Fruit fly (Drosophila melanogaster) whole organism, embryonic: ENCODE measurements around the gene mRpS18B.
A peak's percentile ranks its signal among the peaks of the same experiment; 100 is the strongest.

ENCODE experiments used
- BEAF-32 ChIP-seq: fragments of 200-800 bp; sonication (Bioruptor generic); optimal IDR thresholded peaks from 3 replicates; lab custom pipeline; 2017; ENCODE audit warnings: missing biosample characterization, missing genetic modification characterization, mild to moderate bottlenecking, moderate library complexity, missing genetic modification reagents
- CG10267 ChIP-seq: fragments of 200-800 bp; sonication (Bioruptor generic); optimal IDR thresholded peaks from 2 replicates; lab custom pipeline; 2018; ENCODE audit warnings: missing biosample characterization, mild to moderate bottlenecking, missing genetic modification characterization, moderate library complexity
- CG10565 ChIP-seq: fragments of 200-800 bp; sonication (Bioruptor generic); optimal IDR thresholded peaks from 3 replicates; lab custom pipeline; 2016; ENCODE audit warnings: missing biosample characterization, mild to moderate bottlenecking, missing genetic modification characterization
- CG10654 ChIP-seq: fragments of 200-800 bp; sonication (Bioruptor generic); optimal IDR thresholded peaks from 2 replicates; lab custom pipeline; 2016; ENCODE audit warnings: missing biosample characterization, missing genetic modification characterization
- CG11085 ChIP-seq: fragments of 200-800 bp; sonication (Bioruptor generic); IDR thresholded peaks from 2 replicates; pipeline ENCODE4 v1.3.6; 2022; ENCODE audit warnings: missing biosample characterization, missing genetic modification characterization
- CG14860 ChIP-seq: fragments of 200-800 bp; sonication (Bioruptor generic); IDR thresholded peaks from 3 replicates; pipeline ENCODE4 v1.3.6; 2022; ENCODE audit warnings: missing biosample characterization, missing genetic modification characterization; ENCODE audit not compliant: partially characterized antibody
- CG1602 ChIP-seq: fragments of 200-800 bp; sonication (Bioruptor generic); optimal IDR thresholded peaks from 3 replicates; lab custom pipeline; 2016; ENCODE audit warnings: missing biosample characterization, missing genetic modification characterization
- CG1647 ChIP-seq: fragments of 200-800 bp; sonication (Bioruptor generic); optimal IDR thresholded peaks from 3 replicates; lab custom pipeline; 2016; ENCODE audit warnings: missing biosample characterization, missing genetic modification characterization
- CG2116 ChIP-seq: fragments of 200-800 bp; sonication (Bioruptor generic); optimal IDR thresholded peaks from 3 replicates; lab custom pipeline; 2018; ENCODE audit warnings: missing biosample characterization, mild to moderate bottlenecking, missing genetic modification characterization
- CG33557 ChIP-seq: fragments of 200-800 bp; sonication (Bioruptor generic); optimal IDR thresholded peaks from 2 replicates; lab custom pipeline; 2019; ENCODE audit warnings: missing biosample characterization, mild to moderate bottlenecking, missing genetic modification characterization, moderate library complexity
- CG3995 ChIP-seq: fragments of 200-800 bp; sonication (Bioruptor generic); optimal IDR thresholded peaks from 3 replicates; lab custom pipeline; 2016; ENCODE audit warnings: missing biosample characterization, missing genetic modification characterization
- CG5180 ChIP-seq: fragments of 200-800 bp; sonication (Bioruptor generic); optimal IDR thresholded peaks from 3 replicates; lab custom pipeline; 2017; ENCODE audit warnings: missing biosample characterization, missing genetic modification characterization, mild to moderate bottlenecking, moderate library complexity, missing genetic modification reagents
- CG9215 ChIP-seq: fragments of 200-800 bp; sonication (Bioruptor generic); IDR thresholded peaks from 2 replicates; pipeline ENCODE4 v1.3.6; 2022; ENCODE audit warnings: missing biosample characterization, missing genetic modification characterization
- Dip3 ChIP-seq: fragments of 200-800 bp; sonication (Bioruptor generic); optimal IDR thresholded peaks from 3 replicates; lab custom pipeline; 2016; ENCODE audit warnings: missing biosample characterization, missing genetic modification characterization
- Drgx ChIP-seq: fragments of 200-800 bp; sonication (Bioruptor generic); IDR thresholded peaks from 2 replicates; pipeline ENCODE4 v1.3.6; 2022; ENCODE audit warnings: missing biosample characterization, missing genetic modification characterization
- Elba2 ChIP-seq: fragments of 200-800 bp; sonication (Bioruptor generic); optimal IDR thresholded peaks from 3 replicates; lab custom pipeline; 2016; ENCODE audit warnings: missing biosample characterization, missing genetic modification characterization
- Gsc ChIP-seq: fragments of 200-800 bp; sonication (Bioruptor generic); IDR thresholded peaks from 2 replicates; pipeline ENCODE4 v1.3.6; 2022; ENCODE audit warnings: missing biosample characterization, missing genetic modification characterization
- Gug ChIP-seq: fragments of 200-800 bp; sonication (Bioruptor generic); IDR thresholded peaks from 4 replicates; pipeline ENCODE4 v1.3.6; 2022; ENCODE audit warnings: missing biosample characterization, missing genetic modification characterization
- HHEX ChIP-seq: fragments of 200-800 bp; sonication (Bioruptor generic); optimal IDR thresholded peaks from 3 replicates; lab custom pipeline; 2017; ENCODE audit warnings: missing biosample characterization, mild to moderate bottlenecking, missing genetic modification characterization, missing genetic modification reagents
- HLH54F ChIP-seq: fragments of 200-800 bp; sonication (Bioruptor generic); optimal IDR thresholded peaks from 3 replicates; lab custom pipeline; 2016; ENCODE audit warnings: missing biosample characterization, missing genetic modification characterization
- HLHmδ ChIP-seq: fragments of 200-800 bp; sonication (Bioruptor generic); optimal IDR thresholded peaks from 2 replicates; lab custom pipeline; 2018; ENCODE audit warnings: missing biosample characterization, mild to moderate bottlenecking, missing genetic modification characterization, moderate library complexity
- HmgZ ChIP-seq: fragments of 200-800 bp; sonication (Bioruptor generic); optimal IDR thresholded peaks from 2 replicates; lab custom pipeline; 2018; ENCODE audit warnings: missing biosample characterization, mild to moderate bottlenecking, missing genetic modification characterization
- Hr39 ChIP-seq: fragments of >200 bp; optimal IDR thresholded peaks from 2 replicates; lab custom pipeline; 2017
- Jarid2 ChIP-seq: fragments of 200-800 bp; sonication (Bioruptor generic); optimal IDR thresholded peaks from 3 replicates; lab custom pipeline; 2017; ENCODE audit warnings: mild to moderate bottlenecking, missing biosample characterization, missing genetic modification reagents, missing genetic modification characterization
- Meics ChIP-seq: fragments of 200-800 bp; sonication (Bioruptor generic); optimal IDR thresholded peaks from 2 replicates; lab custom pipeline; 2017; ENCODE audit warnings: missing biosample characterization, mild to moderate bottlenecking, missing genetic modification characterization
- PHDP ChIP-seq: fragments of 200-800 bp; sonication (Bioruptor generic); optimal IDR thresholded peaks from 3 replicates; lab custom pipeline; 2018; ENCODE audit warnings: missing biosample characterization, mild to moderate bottlenecking, missing genetic modification characterization, moderate library complexity
- Sry-β ChIP-seq: fragments of 200-800 bp; sonication (Bioruptor generic); optimal IDR thresholded peaks from 2 replicates; lab custom pipeline; 2018; ENCODE audit warnings: missing biosample characterization, mild to moderate bottlenecking, missing genetic modification characterization, moderate library complexity
- YL-1 ChIP-seq: fragments of 200-800 bp; sonication (Bioruptor generic); optimal IDR thresholded peaks from 3 replicates; lab custom pipeline; 2017; ENCODE audit warnings: missing biosample characterization, mild to moderate bottlenecking, missing genetic modification characterization
- ara ChIP-seq: fragments of 200-800 bp; sonication (Bioruptor generic); IDR thresholded peaks from 2 replicates; pipeline ENCODE4 v1.3.6; 2022; ENCODE audit warnings: missing biosample characterization, missing genetic modification characterization
- ash1 ChIP-seq: fragments of 200-800 bp; sonication (Bioruptor generic); optimal IDR thresholded peaks from 2 replicates; lab custom pipeline; 2018; ENCODE audit warnings: missing biosample characterization, mild to moderate bottlenecking, missing genetic modification characterization
- bab2 ChIP-seq: fragments of 200-800 bp; sonication (Bioruptor generic); optimal IDR thresholded peaks from 2 replicates; lab custom pipeline; 2016; ENCODE audit warnings: missing biosample characterization, missing genetic modification characterization
- bigmax ChIP-seq: fragments of 200-800 bp; sonication (Bioruptor generic); optimal IDR thresholded peaks from 2 replicates; lab custom pipeline; 2018; ENCODE audit warnings: missing biosample characterization, mild to moderate bottlenecking, missing genetic modification characterization
- bowl ChIP-seq: fragments of 200-800 bp; sonication (Bioruptor generic); IDR thresholded peaks from 2 replicates; pipeline ENCODE4 v1.3.6; 2022; ENCODE audit warnings: missing biosample characterization, missing genetic modification characterization
- cad ChIP-seq: fragments of >200 bp; optimal IDR thresholded peaks from 2 replicates; lab custom pipeline; 2017; ENCODE audit warnings: missing biosample characterization, missing genetic modification characterization
- da ChIP-seq: fragments of 200-800 bp; sonication (Bioruptor generic); optimal IDR thresholded peaks from 2 replicates; lab custom pipeline; 2016; ENCODE audit warnings: missing biosample characterization, missing genetic modification characterization
- dmrt11E ChIP-seq: fragments of 200-800 bp; sonication (Bioruptor generic); optimal IDR thresholded peaks from 3 replicates; lab custom pipeline; 2018; ENCODE audit warnings: missing biosample characterization, mild to moderate bottlenecking, missing genetic modification characterization, moderate library complexity
- dysf ChIP-seq: fragments of 200-800 bp; sonication (Bioruptor generic); IDR thresholded peaks from 3 replicates; pipeline ENCODE4 v1.3.6; 2022; ENCODE audit warnings: missing biosample characterization, missing genetic modification characterization
- emc ChIP-seq: fragments of 200-800 bp; sonication (Bioruptor generic); optimal IDR thresholded peaks from 2 replicates; lab custom pipeline; 2016; ENCODE audit warnings: missing biosample characterization, missing genetic modification characterization
- exex ChIP-seq: fragments of 200-800 bp; sonication (Bioruptor generic); optimal IDR thresholded peaks from 4 replicates; lab custom pipeline; 2018; ENCODE audit warnings: missing biosample characterization, mild to moderate bottlenecking, missing genetic modification characterization, moderate library complexity
- fu2 ChIP-seq: fragments of 200-800 bp; sonication (Bioruptor generic); optimal IDR thresholded peaks from 2 replicates; lab custom pipeline; 2016; ENCODE audit warnings: missing biosample characterization, missing genetic modification characterization
- gfzf ChIP-seq: fragments of 200-800 bp; sonication (Bioruptor generic); optimal IDR thresholded peaks from 2 replicates; lab custom pipeline; 2016; ENCODE audit warnings: missing biosample characterization, mild to moderate bottlenecking, missing genetic modification characterization, moderate library complexity
- jumu ChIP-seq: fragments of 200-800 bp; sonication (Bioruptor generic); optimal IDR thresholded peaks from 3 replicates; lab custom pipeline; 2016; ENCODE audit warnings: missing biosample characterization, missing genetic modification characterization
- lab ChIP-seq: fragments of 200-800 bp; sonication (Bioruptor generic); optimal IDR thresholded peaks from 3 replicates; lab custom pipeline; 2017; ENCODE audit warnings: missing biosample characterization, missing genetic modification characterization, mild to moderate bottlenecking, moderate library complexity, missing genetic modification reagents
- lola ChIP-seq, 3 experiments: fragments of >200 bp in 2 of 3; fragments of 200-800 bp in 1 of 3; sonication (Bioruptor generic) in 1 of 3; optimal IDR thresholded peaks; 2 replicates each; lab custom pipeline; 2017 to 2019; ENCODE audit warnings: missing biosample characterization in 3 of 3, missing genetic modification characterization in 3 of 3, mild to moderate bottlenecking in 1 of 3, moderate library complexity in 1 of 3
- row ChIP-seq: fragments of 200-800 bp; sonication (Bioruptor generic); IDR thresholded peaks from 3 replicates; pipeline ENCODE4 v1.3.6; 2022; ENCODE audit warnings: missing biosample characterization, missing genetic modification characterization
- sd ChIP-seq: fragments of 200-800 bp; sonication (Bioruptor generic); optimal IDR thresholded peaks from 3 replicates; lab custom pipeline; 2018; ENCODE audit warnings: missing biosample characterization, mild to moderate bottlenecking, missing genetic modification characterization, moderate library complexity
- sim ChIP-seq: fragments of 200-800 bp; sonication (Bioruptor generic); IDR thresholded peaks from 2 replicates; pipeline ENCODE4 v1.3.6; 2022; ENCODE audit warnings: missing biosample characterization, missing genetic modification characterization
- tll ChIP-seq, 2 experiments: fragments of 200-800 bp in 1 of 2; fragments of >200 bp in 1 of 2; sonication (Bioruptor generic) in 1 of 2; optimal IDR thresholded peaks; 2 replicates each; lab custom pipeline; 2017 to 2019; ENCODE audit warnings: missing biosample characterization in 2 of 2, missing genetic modification characterization in 2 of 2, mild to moderate bottlenecking in 1 of 2, moderate library complexity in 1 of 2
- toy ChIP-seq: fragments of 200-800 bp; sonication (Bioruptor generic); IDR thresholded peaks from 2 replicates; pipeline ENCODE4 v1.3.6; 2022; ENCODE audit warnings: missing biosample characterization, missing genetic modification characterization
- yki ChIP-seq: fragments of >200 bp; optimal IDR thresholded peaks from 3 replicates; lab custom pipeline; 2018

The mRpS18B gene

DNA sequence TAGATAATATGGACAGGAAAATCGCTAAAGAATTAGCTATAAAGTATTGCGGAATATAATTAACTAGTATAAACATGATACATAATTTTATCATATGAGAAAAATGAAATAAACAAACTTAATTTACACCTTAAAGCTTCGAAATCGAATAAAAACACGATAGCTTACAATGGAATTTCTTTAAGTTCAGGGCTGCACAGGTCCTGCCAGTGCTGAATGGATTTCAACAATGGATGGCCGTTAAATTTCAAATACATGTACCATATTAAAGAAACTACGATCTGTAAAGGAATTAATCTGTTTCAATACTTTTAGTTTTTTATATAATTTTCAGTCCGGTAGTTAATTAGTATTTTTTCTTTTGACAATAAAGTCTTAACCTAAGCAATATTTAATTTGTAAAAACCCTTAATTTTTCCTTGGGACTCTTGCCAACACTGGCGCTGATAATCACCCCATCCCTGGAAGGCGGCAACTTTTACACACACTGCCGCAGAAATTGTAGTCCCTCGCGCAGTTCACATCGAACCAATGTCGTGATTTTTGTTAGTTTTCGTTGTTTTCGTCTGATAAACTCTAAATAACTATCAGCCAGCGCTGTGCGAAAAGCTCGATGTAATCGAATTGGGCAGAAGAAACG lies 35.9 kb downstream of the mRpS18B start, which contains the start of the genes barr and lok (continued):
- TF ChIP-seq HHEX (GFP tag; lab: Kevin White, UChicago) (no peak), CG10267 (tag; lab: Kevin White, UChicago) (peak; percentile 96), lola (GFP tag; optimal IDR thresholded peaks at IDR 0.05; lab: Kevin White, UChicago) (peak in 1 of 3 experiments; percentile 59), lab (no peak), tll (GFP tag; optimal IDR thresholded peaks at IDR 0.05; lab: Kevin White, UChicago) (peak in 1 of 2 experiments; percentile 86), CG1647 (GFP tag; lab: Kevin White, UChicago) (peak; percentile 47), gfzf (GFP tag; lab: Kevin White, UChicago) (peak; percentile 21), ash1 (GFP tag; lab: Kevin White, UChicago) (no peak), CG2116 (GFP tag; lab: Kevin White, UChicago) (peak; percentile 93), bab2 (GFP tag; lab: Kevin White, UChicago) (peak; percentile 24), Jarid2 (GFP tag; lab: Kevin White, UChicago) (no peak), Hr39 (lab: Kevin White, UChicago) (no peak), sd (tag; lab: Kevin White, UChicago) (peak; percentile 80), CG11085 (GFP tag; lab: Robert Waterston, UW) (no peak), bigmax (GFP tag; lab: Kevin White, UChicago) (no peak), HLHmδ (GFP tag; lab: Kevin White, UChicago) (no peak), HLH54F (peak; percentile 63), Drgx (GFP tag; lab: Robert Waterston, UW) (no peak), Sry-β (GFP tag; lab: Kevin White, UChicago) (peak; percentile 95), Dip3 (GFP tag; lab: Kevin White, UChicago) (peak; percentile 20), CG9215 (GFP tag; lab: Robert Waterston, UW) (peak; percentile 60), Gsc (GFP tag; lab: Robert Waterston, UW) (no peak), Meics (GFP tag; lab: Kevin White, UChicago) (peak; percentile 42), toy (GFP tag; lab: Robert Waterston, UW) (no peak), cad (no peak), row (GFP tag; lab: Robert Waterston, UW) (peak; percentile 83), bowl (GFP tag; lab: Robert Waterston, UW) (no peak), dysf (GFP tag; lab: Robert Waterston, UW) (peak; percentile 49; the same call in 1 of the 3 replicates), CG5180 (GFP tag; lab: Kevin White, UChicago) (no peak), PHDP (tag; lab: Kevin White, UChicago) (peak; percentile 5), dmrt11E (peak; percentile 63), fu2 (peak; percentile 45), Elba2 (no peak), YL-1 (GFP tag; lab: Kevin White, UChicago) (peak; percentile 49), Gug (GFP tag; lab: Robert Waterston, UW) (peak; percentile 25; the same call in 1 of the 4 replicates), exex (peak; percentile 19), CG3995 (GFP tag; lab: Kevin White, UChicago) (peak; percentile 93), CG10565 (GFP tag; lab: Kevin White, UChicago) (no peak), ara (no peak), jumu (peak; percentile 63), CG14860 (no peak), yki (lab: Kevin White, UChicago) (no peak), emc (GFP tag; lab: Kevin White, UChicago) (no peak), BEAF-32 (peak; percentile 43), HmgZ (tag; lab: Kevin White, UChicago) (no peak), sim (no peak), CG33557 (GFP tag; lab: Kevin White, UChicago) (peak; percentile 25), CG1602 (peak; percentile 53), CG10654 (GFP tag; lab: Kevin White, UChicago) (peak; percentile 27), da (GFP tag; lab: Kevin White, UChicago) (no peak)
